Fruit fly (Drosophila melanogaster): ENCODE results near the gene CG6171.

dm6 chr3R:15319912-15320746 lies 43.5 kb downstream of the CG6171 start, which contains the start of the genes CG6276 and CG44040:
- no peak for TF ChIP-seq CG16779 (tag; optimal IDR thresholded peaks at IDR 0.05)
- TF ChIP-seq Hr38 (GFP tag; optimal IDR thresholded peaks at IDR 0.05): no peak
- peak; percentile 68 for TF ChIP-seq lz (GFP tag; optimal IDR thresholded peaks at IDR 0.05)
- peak; percentile 50 for TF ChIP-seq Hr4 (GFP tag; optimal IDR thresholded peaks at IDR 0.05)
- peak; percentile 37; the same call in 1 of the 3 replicates for TF ChIP-seq CG8119 (GFP tag; IDR thresholded peaks at IDR 0.05)
- TF ChIP-seq acj6 (GFP tag; optimal IDR thresholded peaks at IDR 0.05): peak; percentile 56
- TF ChIP-seq CG32006 (GFP tag; optimal IDR thresholded peaks at IDR 0.05): peak; percentile 63
- TF ChIP-seq Smox (GFP tag; optimal IDR thresholded peaks at IDR 0.05): no peak
- TF ChIP-seq salr (GFP tag; optimal IDR thresholded peaks at IDR 0.05): peak; percentile 40 to 64
- TF ChIP-seq CG6854 (GFP tag; optimal IDR thresholded peaks at IDR 0.05): no peak
- TF ChIP-seq CG4318 (GFP tag; optimal IDR thresholded peaks at IDR 0.05): no peak
